Worm (Caenorhabditis elegans): ENCODE measurements around the gene F15H10.7.

Gene F15H10.7

DNA sequence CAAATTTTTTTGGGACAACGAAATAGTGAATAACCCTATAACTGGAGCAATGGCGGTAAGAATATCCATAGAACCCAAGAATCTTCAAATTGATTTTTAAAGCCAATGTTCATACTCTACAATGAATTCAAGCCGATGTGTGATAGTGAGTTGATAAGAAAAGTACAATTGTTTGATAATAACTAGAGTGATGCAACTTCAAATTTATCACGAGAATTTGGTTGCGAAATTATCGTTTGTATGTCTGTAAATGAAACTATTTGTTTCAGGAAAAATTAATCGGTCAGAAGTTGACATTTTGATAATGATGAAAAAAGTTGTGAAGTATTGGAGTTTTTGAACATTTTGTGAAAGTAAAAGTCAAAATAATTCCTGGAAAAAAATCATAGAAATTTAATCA, 6.9 kb downstream of the F15H10.7 start (continued):
- no peak for TF ChIP-seq zag-1 (tag; optimal IDR thresholded peaks at IDR 0.05)
- TF ChIP-seq unc-130 (GFP tag; optimal IDR thresholded peaks at IDR 0.05), result no peak
- TF ChIP-seq egl-27 (tag; optimal IDR thresholded peaks at IDR 0.05), result no peak
- TF ChIP-seq cey-2 (tag; optimal IDR thresholded peaks at IDR 0.05; ENCODE audit: borderline replicate concordance, insufficient read depth), result no peak
- TF ChIP-seq mxl-3 (GFP tag; optimal IDR thresholded peaks at IDR 0.05), result no peak
- TF ChIP-seq php-3 (GFP tag; IDR thresholded peaks at IDR 0.05), result 0 out of 2 replicates have a peak, but pooled peaks have one; percentile 32
- TF ChIP-seq mdl-1 (tag; optimal IDR thresholded peaks at IDR 0.05), result peak in 1 of 2 experiments; percentile 19
- no peak for TF ChIP-seq set-16 (GFP tag; IDR thresholded peaks at IDR 0.05)
- peak; percentile 93 for TF ChIP-seq dmd-6 (GFP tag; IDR thresholded peaks at IDR 0.05)
- no peak for TF ChIP-seq zfp-3 (GFP tag; conservative IDR thresholded peaks at IDR 0.05)
- TF ChIP-seq hlh-11 (tag; optimal IDR thresholded peaks at IDR 0.05), result peak; percentile 76
- TF ChIP-seq duxl-1 (tag; optimal IDR thresholded peaks at IDR 0.05; ENCODE audit: poor library complexity), result no peak
- no peak for TF ChIP-seq skn-1 (tag; optimal IDR thresholded peaks at IDR 0.05)
- no peak for TF ChIP-seq snpc-4 (tag; optimal IDR thresholded peaks at IDR 0.05)
- TF ChIP-seq zip-2 (tag; optimal IDR thresholded peaks at IDR 0.05), result no peak
- TF ChIP-seq F10B5.3 (tag; optimal IDR thresholded peaks at IDR 0.05), result no peak
- TF ChIP-seq ctbp-1 (GFP tag; IDR thresholded peaks at IDR 0.05), result no peak
- no peak for TF ChIP-seq daf-8 (GFP tag; IDR thresholded peaks at IDR 0.05)
- TF ChIP-seq hmg-1.1 (GFP tag; IDR thresholded peaks at IDR 0.05), result no peak
- TF ChIP-seq rbr-2 (tag; optimal IDR thresholded peaks at IDR 0.05), result no peak
- TF ChIP-seq daf-12 (tag; optimal IDR thresholded peaks at IDR 0.05), result no peak
- no peak for TF ChIP-seq jun-1 (tag; optimal IDR thresholded peaks at IDR 0.05)
- TF ChIP-seq pqm-1 (tag; optimal IDR thresholded peaks at IDR 0.05), result peak; percentile 90
- TF ChIP-seq nhr-102 (tag; optimal IDR thresholded peaks at IDR 0.05), result no peak
- TF ChIP-seq nhr-28 (tag; optimal IDR thresholded peaks at IDR 0.05), result peak; percentile 90
- no peak for TF ChIP-seq attf-4 (tag; optimal IDR thresholded peaks at IDR 0.05)
- TF ChIP-seq hlh-30 (tag; optimal IDR thresholded peaks at IDR 0.05; ENCODE audit: insufficient read depth), result peak; percentile 69
- TF ChIP-seq lim-7 (GFP tag; IDR thresholded peaks at IDR 0.05), result no peak

DNA sequence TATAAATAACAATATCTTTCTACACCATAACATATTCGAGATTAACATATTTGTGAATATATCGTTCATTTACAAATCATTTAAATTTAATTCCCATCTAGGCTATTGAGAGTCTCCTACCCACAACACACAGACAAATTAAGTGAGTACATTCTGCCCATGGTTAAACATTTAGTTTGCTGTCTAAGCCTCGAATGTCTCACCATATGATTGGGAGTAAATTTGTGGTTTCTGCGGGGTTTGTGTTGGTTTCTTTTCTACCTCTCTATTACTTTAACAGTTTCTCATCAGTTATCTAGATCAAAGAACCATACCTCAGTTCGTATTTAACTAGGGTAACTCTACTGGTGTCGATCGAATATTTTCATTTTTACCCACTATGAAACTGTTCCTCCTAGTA, 7.8 kb downstream of the F15H10.7 start, which contains the start of gene ugt-2:
TSS of gene ugt-2 (plus strand) at position 371 of the 400 bp plus-strand sequence.
- TF ChIP-seq unc-62 (GFP tag; optimal IDR thresholded peaks at IDR 0.05 in 1 of 2), result peak in 1 of 2 experiments; percentile 89
- TF ChIP-seq unc-62 (tag; optimal IDR thresholded peaks at IDR 0.05), result no peak
- peak; percentile 15 for TF ChIP-seq dve-1 (tag; optimal IDR thresholded peaks at IDR 0.05; ENCODE audit: insufficient read depth)
- TF ChIP-seq dmd-6 (GFP tag; IDR thresholded peaks at IDR 0.05), result peak; percentile 63
- TF ChIP-seq pha-4 (GFP tag; IDR thresholded peaks at IDR 0.05), result no peak
- TF ChIP-seq pha-4 (tag; optimal IDR thresholded peaks at IDR 0.05), result no peak
- peak; percentile 33 for TF ChIP-seq nhr-77 (tag; optimal IDR thresholded peaks at IDR 0.05)
- peak; percentile 74 for TF ChIP-seq pqm-1 (tag; optimal IDR thresholded peaks at IDR 0.05)
- TF ChIP-seq hlh-30 (tag; optimal IDR thresholded peaks at IDR 0.05; ENCODE audit: insufficient read depth), result peak; percentile 2
- TF ChIP-seq daf-16 (GFP tag; optimal IDR thresholded peaks at IDR 0.05), result no peak
- TF ChIP-seq daf-16 (tag; optimal IDR thresholded peaks at IDR 0.05), result peak; percentile 39
- TF ChIP-seq nhr-28 (tag; optimal IDR thresholded peaks at IDR 0.05), result peak; percentile 68
- no peak for TF ChIP-seq T26A8.4 (GFP tag; IDR thresholded peaks at IDR 0.05)

- TF ChIP-seq nhr-237 (tag; optimal IDR thresholded peaks at IDR 0.05), result no peak
- no peak for TF ChIP-seq ces-1 (GFP tag; optimal IDR thresholded peaks at IDR 0.05)
- TF ChIP-seq madf-9 (GFP tag; conservative IDR thresholded peaks at IDR 0.05), result no peak
- TF ChIP-seq F26F4.8 (GFP tag; conservative IDR thresholded peaks at IDR 0.05), result no peak
- TF ChIP-seq dmd-6 (GFP tag; IDR thresholded peaks at IDR 0.05), result peak; percentile 46
- no peak for TF ChIP-seq nhr-76 (tag; optimal IDR thresholded peaks at IDR 0.05)
- TF ChIP-seq fos-1 (tag; optimal IDR thresholded peaks at IDR 0.05), result no peak
- TF ChIP-seq lin-1 (GFP tag; IDR thresholded peaks at IDR 0.05), result no peak
- TF ChIP-seq ztf-11 (tag; optimal IDR thresholded peaks at IDR 0.05), result no peak
- no peak for TF ChIP-seq ztf-7 (tag; optimal IDR thresholded peaks at IDR 0.05)
- no peak for TF ChIP-seq nhr-11 (tag; optimal IDR thresholded peaks at IDR 0.05)
- TF ChIP-seq nhr-6 (tag; optimal IDR thresholded peaks at IDR 0.05), result no peak
- TF ChIP-seq lin-13 (GFP tag; optimal IDR thresholded peaks at IDR 0.05), result no peak
- peak; percentile 34 for TF ChIP-seq dve-1 (tag; optimal IDR thresholded peaks at IDR 0.05; ENCODE audit: insufficient read depth)
- TF ChIP-seq mes-2 (tag; optimal IDR thresholded peaks at IDR 0.05; ENCODE audit: poor library complexity, severe bottlenecking), result no peak
- no peak for TF ChIP-seq zip-2 (tag; optimal IDR thresholded peaks at IDR 0.05)
Measured at ce11 chrV:10395173-10395766, 10.9 kb downstream of the F15H10.7 start, which contains the start of the genes col-151 and ugt-1. Gene col-151, minus strand, starts transcription at chrV:10395223. Gene ugt-1, plus strand, starts transcription at chrV:10395663.

All from whole organism, L4 larva.